Worm (Caenorhabditis elegans): Measurements from ENCODE around the gene nhr-202.

ce11 chrV:494284-494683 lies 31.9 kb downstream of the nhr-202 start, which contains the start of gene nhr-131:
- no peak for TF ChIP-seq zag-1 (tag; optimal IDR thresholded peaks at IDR 0.05)
- no peak for TF ChIP-seq ama-1 (optimal IDR thresholded peaks at IDR 0.05)
- no peak for TF ChIP-seq madf-5 (GFP tag; IDR thresholded peaks at IDR 0.05)
- TF ChIP-seq aly-2 (tag; optimal IDR thresholded peaks at IDR 0.05): no peak
- no peak for TF ChIP-seq ztf-11 (tag; optimal IDR thresholded peaks at IDR 0.05)
- no peak for TF ChIP-seq unc-62 (GFP tag; optimal IDR thresholded peaks at IDR 0.05 in 1 of 2)
- no peak for TF ChIP-seq unc-62 (tag; optimal IDR thresholded peaks at IDR 0.05)
- no peak for TF ChIP-seq lim-7 (GFP tag; IDR thresholded peaks at IDR 0.05)
- TF ChIP-seq F10B5.3 (tag; optimal IDR thresholded peaks at IDR 0.05): no peak
- TF ChIP-seq dmd-8 (GFP tag; IDR thresholded peaks at IDR 0.05): no peak
- TF ChIP-seq snpc-4 (tag; optimal IDR thresholded peaks at IDR 0.05): no peak
- TF ChIP-seq set-16 (GFP tag; IDR thresholded peaks at IDR 0.05): no peak
- no peak for TF ChIP-seq R02D3.7 (tag; optimal IDR thresholded peaks at IDR 0.05)
- TF ChIP-seq unc-39 (tag; optimal IDR thresholded peaks at IDR 0.05): no peak
